Worm (Caenorhabditis elegans) whole organism, L2 larva: Measurements from ENCODE around the gene srd-30.

ENCODE experiments used
- C34F6.9 ChIP-seq: fragments of 150-350 bp; optimal IDR thresholded peaks from 2 replicates; lab custom pipeline; 2014; ENCODE audit warnings: missing biosample characterization, missing genetic modification characterization
- F13H6.1 ChIP-seq: sonication (generic microtip); optimal IDR thresholded peaks from 2 replicates; lab custom pipeline; 2016; ENCODE audit warnings: missing genetic modification characterization, missing compliant biosample characterization
- R02D3.7 ChIP-seq: fragments of 150-350 bp; optimal IDR thresholded peaks from 2 replicates; lab custom pipeline; 2014; ENCODE audit warnings: missing biosample characterization, missing genetic modification characterization
- Y55F3AM.14 ChIP-seq: fragments of 200-800 bp; sonication (Bioruptor generic); optimal IDR thresholded peaks from 2 replicates; lab custom pipeline; 2018; ENCODE audit warnings: mild to moderate bottlenecking, missing genetic modification characterization, missing compliant biosample characterization
- ZK546.5 ChIP-seq: sonication (generic microtip); optimal IDR thresholded peaks from 2 replicates; lab custom pipeline; 2017; ENCODE audit warnings: missing biosample characterization, missing genetic modification characterization
- alr-1 ChIP-seq: fragments of 150-350 bp; optimal IDR thresholded peaks from 2 replicates; lab custom pipeline; 2014; ENCODE audit warnings: missing biosample characterization, missing genetic modification characterization
- aly-2 ChIP-seq: fragments of 150-350 bp; optimal IDR thresholded peaks from 2 replicates; lab custom pipeline; 2014; ENCODE audit warnings: missing biosample characterization, missing genetic modification characterization
- ama-1 ChIP-seq: fragments of 150-350 bp; optimal IDR thresholded peaks from 2 replicates; lab custom pipeline; 2018; ENCODE audit warnings: inconsistent platforms
- blmp-1 ChIP-seq: sonication (generic microtip); optimal IDR thresholded peaks from 2 replicates; lab custom pipeline; 2017; ENCODE audit warnings: missing genetic modification characterization, mild to moderate bottlenecking, missing compliant biosample characterization, antibody characterized with exemption, moderate library complexity; ENCODE audit not compliant: insufficient read depth
- ceh-16 ChIP-seq: fragments of 150-350 bp; optimal IDR thresholded peaks from 2 replicates; lab custom pipeline; 2014; ENCODE audit warnings: missing biosample characterization, missing genetic modification characterization
- ceh-82 ChIP-seq: fragments of 150-350 bp; optimal IDR thresholded peaks from 2 replicates; lab custom pipeline; 2014; ENCODE audit warnings: missing biosample characterization, missing genetic modification characterization
- crh-2 ChIP-seq: sonication (generic microtip); optimal IDR thresholded peaks from 2 replicates; lab custom pipeline; 2017; ENCODE audit warnings: missing biosample characterization, missing genetic modification characterization
- dmd-4 ChIP-seq: sonication (generic microtip); optimal IDR thresholded peaks from 2 replicates; lab custom pipeline; 2017; ENCODE audit warnings: missing biosample characterization, missing genetic modification characterization
- egl-27 ChIP-seq: sonication (generic microtip); optimal IDR thresholded peaks from 3 replicates; lab custom pipeline; 2017; ENCODE audit warnings: missing biosample characterization, missing genetic modification reagents, missing genetic modification characterization
- elt-1 ChIP-seq: fragments of 150-350 bp; optimal IDR thresholded peaks from 2 replicates; lab custom pipeline; 2014; ENCODE audit warnings: missing biosample characterization, missing genetic modification characterization
- elt-3 ChIP-seq: sonication (generic microtip); optimal IDR thresholded peaks from 2 replicates; lab custom pipeline; 2017; ENCODE audit warnings: missing biosample characterization, missing genetic modification characterization
- fos-1 ChIP-seq: fragments of 150-350 bp; optimal IDR thresholded peaks from 2 replicates; lab custom pipeline; 2014; ENCODE audit warnings: missing biosample characterization, missing genetic modification characterization
- gmeb-1 ChIP-seq: fragments of 150-350 bp; optimal IDR thresholded peaks from 2 replicates; lab custom pipeline; 2014; ENCODE audit warnings: missing biosample characterization, missing genetic modification characterization
- lin-11 ChIP-seq: fragments of 150-350 bp; sonication (generic microtip); optimal IDR thresholded peaks from 2 replicates; lab custom pipeline; 2014; ENCODE audit warnings: missing biosample characterization, missing genetic modification characterization, inconsistent platforms, mixed read lengths
- lin-13 ChIP-seq: fragments of 150-350 bp; optimal IDR thresholded peaks from 2 replicates; lab custom pipeline; 2014; ENCODE audit warnings: missing biosample characterization, missing genetic modification reagents, missing genetic modification characterization
- lin-39 ChIP-seq: fragments of 150-350 bp; optimal IDR thresholded peaks from 2 replicates; lab custom pipeline; 2014; ENCODE audit warnings: missing biosample characterization, missing genetic modification reagents, missing genetic modification characterization
- lsy-2 ChIP-seq, 2 experiments: fragments of 150-350 bp in 1 of 2; sonication (generic microtip) in 1 of 2; optimal IDR thresholded peaks; 2 replicates each; lab custom pipeline; 2014 to 2017; ENCODE audit warnings: missing biosample characterization in 2 of 2, missing genetic modification characterization in 2 of 2
- mab-5 ChIP-seq: fragments of 150-350 bp; optimal IDR thresholded peaks from 2 replicates; lab custom pipeline; 2014; ENCODE audit warnings: missing biosample characterization, missing genetic modification characterization
- mbf-1 ChIP-seq: sonication (generic microtip); optimal IDR thresholded peaks from 2 replicates; lab custom pipeline; 2017; ENCODE audit warnings: missing biosample characterization, missing genetic modification characterization
- mdl-1 ChIP-seq, 2 experiments: fragments of 150-350 bp in 1 of 2; sonication (generic microtip) in 1 of 2; optimal IDR thresholded peaks; 2 replicates each; lab custom pipeline; 2017; ENCODE audit warnings: missing biosample characterization in 2 of 2, missing genetic modification characterization in 2 of 2
- nhr-10 ChIP-seq: sonication (generic microtip); optimal IDR thresholded peaks from 2 replicates; lab custom pipeline; 2017; ENCODE audit warnings: missing biosample characterization, missing genetic modification characterization
- nhr-11 ChIP-seq: fragments of 150-350 bp; optimal IDR thresholded peaks from 2 replicates; lab custom pipeline; 2014; ENCODE audit warnings: missing biosample characterization, missing genetic modification characterization
- nhr-12 ChIP-seq: fragments of 150-350 bp; optimal IDR thresholded peaks from 2 replicates; lab custom pipeline; 2014; ENCODE audit warnings: missing biosample characterization, missing genetic modification characterization
- nhr-129 ChIP-seq: fragments of 150-350 bp; optimal IDR thresholded peaks from 2 replicates; lab custom pipeline; 2014; ENCODE audit warnings: missing biosample characterization, missing genetic modification characterization
- nhr-21 ChIP-seq: fragments of 150-350 bp; optimal IDR thresholded peaks from 2 replicates; lab custom pipeline; 2014; ENCODE audit warnings: missing biosample characterization, missing genetic modification characterization
- nhr-23 ChIP-seq: fragments of 150-350 bp; optimal IDR thresholded peaks from 2 replicates; lab custom pipeline; 2014; ENCODE audit warnings: missing biosample characterization, missing genetic modification reagents, missing genetic modification characterization
- nhr-237 ChIP-seq: fragments of 150-350 bp; optimal IDR thresholded peaks from 2 replicates; lab custom pipeline; 2014; ENCODE audit warnings: missing biosample characterization, missing genetic modification characterization
- nhr-25 ChIP-seq: fragments of 150-350 bp; sonication (generic microtip); optimal IDR thresholded peaks from 3 replicates; lab custom pipeline; 2014; ENCODE audit warnings: missing biosample characterization, missing genetic modification characterization
- nhr-6 ChIP-seq: fragments of 150-350 bp; optimal IDR thresholded peaks from 2 replicates; lab custom pipeline; 2014; ENCODE audit warnings: missing biosample characterization, missing genetic modification characterization
- nhr-77 ChIP-seq: fragments of 150-350 bp; optimal IDR thresholded peaks from 2 replicates; lab custom pipeline; 2014; ENCODE audit warnings: missing biosample characterization, missing genetic modification characterization
- peb-1 ChIP-seq: fragments of 150-350 bp; optimal IDR thresholded peaks from 2 replicates; lab custom pipeline; 2014; ENCODE audit warnings: missing biosample characterization, missing genetic modification characterization
- sem-4 ChIP-seq: fragments of 150-350 bp; optimal IDR thresholded peaks from 2 replicates; lab custom pipeline; 2014; ENCODE audit warnings: missing biosample characterization, missing genetic modification reagents, missing genetic modification characterization
- skn-1 ChIP-seq: sonication (generic microtip); optimal IDR thresholded peaks from 2 replicates; lab custom pipeline; 2017; ENCODE audit warnings: missing biosample characterization, missing genetic modification characterization
- sma-3 ChIP-seq: sonication (generic microtip); optimal IDR thresholded peaks from 2 replicates; lab custom pipeline; 2016; ENCODE audit warnings: missing genetic modification reagents, missing genetic modification characterization, missing compliant biosample characterization
- sma-9 ChIP-seq, 2 experiments: fragments of 150-350 bp in 1 of 2; sonication (generic microtip) in 1 of 2; optimal IDR thresholded peaks; 2 replicates each; lab custom pipeline; 2014 to 2016; ENCODE audit warnings: missing genetic modification characterization in 2 of 2, mild to moderate bottlenecking in 1 of 2, missing biosample characterization in 1 of 2, missing compliant biosample characterization in 1 of 2, missing genetic modification reagents in 1 of 2, moderate library complexity in 1 of 2
- snpc-4 ChIP-seq: fragments of 150-350 bp; optimal IDR thresholded peaks from 2 replicates; lab custom pipeline; 2014; ENCODE audit warnings: missing biosample characterization, missing genetic modification characterization
- unc-39 ChIP-seq: fragments of 150-350 bp; optimal IDR thresholded peaks from 2 replicates; lab custom pipeline; 2014; ENCODE audit warnings: missing biosample characterization, missing genetic modification characterization
- unc-55 ChIP-seq: fragments of 150-350 bp; sonication (generic microtip); optimal IDR thresholded peaks from 3 replicates; lab custom pipeline; 2014; ENCODE audit warnings: missing biosample characterization, missing genetic modification reagents, missing genetic modification characterization
- unc-62 ChIP-seq: fragments of 150-350 bp; optimal IDR thresholded peaks from 2 replicates; lab custom pipeline; 2014; ENCODE audit warnings: missing biosample characterization, missing genetic modification reagents, missing genetic modification characterization
- zag-1 ChIP-seq: fragments of 150-350 bp; optimal IDR thresholded peaks from 2 replicates; lab custom pipeline; 2014; ENCODE audit warnings: missing biosample characterization, missing genetic modification characterization
- ztf-1 ChIP-seq: fragments of 200-800 bp; sonication (Bioruptor generic); conservative IDR thresholded peaks from 2 replicates; pipeline ENCODE4 v1.3.6; 2022; ENCODE audit warnings: missing genetic modification characterization, missing compliant biosample characterization
- ztf-11 ChIP-seq: sonication (generic microtip); optimal IDR thresholded peaks from 2 replicates; lab custom pipeline; 2017; ENCODE audit warnings: missing biosample characterization, missing genetic modification characterization
- ztf-4 ChIP-seq: fragments of 150-350 bp; optimal IDR thresholded peaks from 2 replicates; lab custom pipeline; 2014; ENCODE audit warnings: missing biosample characterization, missing genetic modification characterization

srd-30 gene

DNA sequence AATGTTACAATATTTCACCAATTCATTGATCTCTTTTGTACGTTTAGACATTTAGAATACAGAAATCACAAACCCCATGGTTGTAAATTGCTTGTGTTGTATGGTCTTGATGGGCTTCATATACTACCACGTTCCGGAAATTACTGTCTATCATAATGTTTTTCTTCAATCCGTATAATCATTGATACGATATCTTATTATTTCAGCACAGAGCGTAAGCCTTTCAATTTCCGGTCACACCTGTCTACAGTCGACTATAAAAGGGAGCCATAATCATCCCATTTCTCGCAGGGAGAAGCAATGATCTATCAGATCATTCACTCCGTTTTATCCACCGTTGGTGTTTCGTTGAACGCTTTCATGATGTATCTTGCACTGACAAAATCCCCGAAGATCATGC is at the start of gene srd-30:
srd-30 (plus strand) TSS at position 301 of the 400 bp plus-strand sequence.
- no peak for TF ChIP-seq skn-1 (tag; lab: Kevin White, UChicago)
- no peak for TF ChIP-seq snpc-4 (tag; lab: Kevin White, UChicago)
- TF ChIP-seq nhr-237 (tag; lab: Kevin White, UChicago): no peak
- no peak for TF ChIP-seq mdl-1 (tag; optimal IDR thresholded peaks at IDR 0.05; lab: Kevin White, UChicago)
- no peak for TF ChIP-seq elt-1 (tag; lab: Kevin White, UChicago)
- no peak for TF ChIP-seq C34F6.9 (tag; lab: Kevin White, UChicago)
- no peak for TF ChIP-seq egl-27
- TF ChIP-seq unc-62 (GFP tag; lab: Kevin White, UChicago): no peak
- no peak for TF ChIP-seq ztf-11 (tag; lab: Kevin White, UChicago)
- no peak for TF ChIP-seq aly-2 (tag; lab: Kevin White, UChicago)
- TF ChIP-seq Y55F3AM.14: no peak
- TF ChIP-seq elt-3 (tag; lab: Kevin White, UChicago): no peak

DNA sequence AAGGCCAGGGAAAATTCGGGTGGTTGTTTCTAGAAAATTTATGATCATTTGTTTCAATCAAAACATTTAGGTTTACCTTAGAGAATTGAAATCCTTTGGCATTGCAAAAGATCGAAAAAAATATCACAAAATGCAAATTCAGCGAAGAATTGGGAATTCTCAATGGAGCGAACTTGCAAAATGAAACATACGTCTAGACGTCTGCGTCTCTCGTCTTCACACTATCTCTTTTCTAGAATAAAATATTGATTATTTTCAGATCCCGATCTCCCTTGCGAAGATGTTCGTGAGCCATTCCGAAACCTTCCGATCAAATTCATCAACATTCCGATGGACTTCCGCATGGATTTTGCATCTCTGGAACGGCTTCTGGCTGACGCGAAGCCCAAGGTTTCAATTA is 49.2 kb upstream of the srd-30 start, which contains the start of gene ets-6:
ets-6 (minus strand) TSS at position 169 of the 400 bp plus-strand sequence.
- no peak for TF ChIP-seq nhr-6 (tag; lab: Kevin White, UChicago)
- TF ChIP-seq elt-1 (tag; lab: Kevin White, UChicago): no peak
- no peak for TF ChIP-seq elt-3 (tag; lab: Kevin White, UChicago)
- TF ChIP-seq snpc-4 (tag; lab: Kevin White, UChicago): no peak
- no peak for TF ChIP-seq dmd-4 (tag; lab: Kevin White, UChicago)
- TF ChIP-seq nhr-11 (tag; lab: Kevin White, UChicago): no peak
- TF ChIP-seq lsy-2 (tag; optimal IDR thresholded peaks at IDR 0.05; lab: Kevin White, UChicago): peak; percentile 10 to 78
- TF ChIP-seq unc-62 (GFP tag; lab: Kevin White, UChicago): no peak
- TF ChIP-seq ama-1 (lab: Kevin White, UChicago): no peak
- no peak for TF ChIP-seq mdl-1 (tag; optimal IDR thresholded peaks at IDR 0.05; lab: Kevin White, UChicago)
- TF ChIP-seq sma-9 (GFP tag; optimal IDR thresholded peaks at IDR 0.05; lab: Kevin White, UChicago): peak; percentile 26
- no peak for TF ChIP-seq sma-9 (tag; optimal IDR thresholded peaks at IDR 0.05; lab: Kevin White, UChicago)
- no peak for TF ChIP-seq ztf-11 (tag; lab: Kevin White, UChicago)
- TF ChIP-seq zag-1 (tag; lab: Kevin White, UChicago): no peak
- no peak for TF ChIP-seq nhr-10 (tag; lab: Kevin White, UChicago)
- no peak for TF ChIP-seq lin-13 (GFP tag; lab: Kevin White, UChicago)
- no peak for TF ChIP-seq unc-39
- no peak for TF ChIP-seq ztf-4
- no peak for TF ChIP-seq nhr-23
- TF ChIP-seq ceh-16 (tag; lab: Kevin White, UChicago): no peak
- TF ChIP-seq fos-1 (tag; lab: Kevin White, UChicago): peak; percentile 25
- no peak for TF ChIP-seq egl-27
- TF ChIP-seq lin-11: no peak
- TF ChIP-seq alr-1 (tag; lab: Kevin White, UChicago): no peak
- TF ChIP-seq ztf-1: no peak
- peak; percentile 50 for TF ChIP-seq nhr-129 (tag; lab: Kevin White, UChicago)
- peak; percentile 18 for TF ChIP-seq nhr-21 (tag; lab: Kevin White, UChicago)
- no peak for TF ChIP-seq Y55F3AM.14
- no peak for TF ChIP-seq R02D3.7 (tag; lab: Kevin White, UChicago)
- TF ChIP-seq F13H6.1 (tag; lab: Kevin White, UChicago): no peak
- peak; percentile 76 for TF ChIP-seq unc-55 (GFP tag; lab: Kevin White, UChicago)
- TF ChIP-seq aly-2 (tag; lab: Kevin White, UChicago): no peak
- no peak for TF ChIP-seq ceh-82 (tag; lab: Kevin White, UChicago)
- peak; percentile 55 for TF ChIP-seq crh-2 (tag; lab: Kevin White, UChicago)
- peak; percentile 35 for TF ChIP-seq nhr-25 (tag; lab: Kevin White, UChicago)
- TF ChIP-seq nhr-77 (tag; lab: Kevin White, UChicago): no peak
- no peak for TF ChIP-seq skn-1 (tag; lab: Kevin White, UChicago)
- no peak for TF ChIP-seq mbf-1 (tag; lab: Kevin White, UChicago)
- no peak for TF ChIP-seq blmp-1 (tag; lab: Kevin White, UChicago)
- TF ChIP-seq ZK546.5 (tag; lab: Kevin White, UChicago): no peak
- no peak for TF ChIP-seq sem-4 (tag; lab: Kevin White, UChicago)
- TF ChIP-seq lin-39: no peak
- TF ChIP-seq sma-3: peak; percentile 16
- peak; percentile 60 for TF ChIP-seq gmeb-1 (tag; lab: Kevin White, UChicago)
- no peak for TF ChIP-seq peb-1
- peak; percentile 77 for TF ChIP-seq C34F6.9 (tag; lab: Kevin White, UChicago)
- no peak for TF ChIP-seq nhr-12 (tag; lab: Kevin White, UChicago)
- TF ChIP-seq nhr-237 (tag; lab: Kevin White, UChicago): no peak
- no peak for TF ChIP-seq mab-5 (tag; lab: Kevin White, UChicago)
